Fruit fly (Drosophila melanogaster) whole organism, embryonic: ENCODE measurements around the gene CG8326.

Experiments
- BtbVII ChIP-seq: fragments of 200-800 bp; sonication (Bioruptor generic); optimal IDR thresholded peaks from 3 replicates; lab custom pipeline; 2017; ENCODE audit warnings: missing biosample characterization, mild to moderate bottlenecking, missing genetic modification characterization
- CG10209 ChIP-seq: fragments of 200-800 bp; sonication (Bioruptor generic); optimal IDR thresholded peaks from 3 replicates; lab custom pipeline; 2017; ENCODE audit warnings: missing biosample characterization, mild to moderate bottlenecking, missing genetic modification characterization, missing genetic modification reagents
- CG10274 ChIP-seq: fragments of 200-800 bp; sonication (Bioruptor generic); optimal IDR thresholded peaks from 3 replicates; lab custom pipeline; 2017; ENCODE audit warnings: missing biosample characterization, mild to moderate bottlenecking, missing genetic modification characterization
- CG11696 ChIP-seq: fragments of 200-800 bp; sonication (Bioruptor generic); IDR thresholded peaks from 2 replicates; pipeline ENCODE4 v1.3.6; 2022; ENCODE audit warnings: missing biosample characterization, missing genetic modification characterization
- CG12071 ChIP-seq: fragments of 200-800 bp; sonication (Bioruptor generic); optimal IDR thresholded peaks from 3 replicates; lab custom pipeline; 2018; ENCODE audit warnings: missing biosample characterization, mild to moderate bottlenecking, missing genetic modification characterization
- CG12104 ChIP-seq: fragments of 200-800 bp; sonication (Bioruptor generic); optimal IDR thresholded peaks from 3 replicates; lab custom pipeline; 2016; ENCODE audit warnings: missing biosample characterization, missing genetic modification characterization
- CG12769 ChIP-seq: fragments of 200-800 bp; sonication (Bioruptor generic); optimal IDR thresholded peaks from 2 replicates; lab custom pipeline; 2019; ENCODE audit warnings: missing biosample characterization, mild to moderate bottlenecking, missing genetic modification characterization, moderate library complexity
- CG12942 ChIP-seq: fragments of 200-800 bp; sonication (Bioruptor generic); optimal IDR thresholded peaks from 3 replicates; lab custom pipeline; 2016; ENCODE audit warnings: missing biosample characterization, missing genetic modification characterization
- CG1647 ChIP-seq: fragments of 200-800 bp; sonication (Bioruptor generic); optimal IDR thresholded peaks from 3 replicates; lab custom pipeline; 2016; ENCODE audit warnings: missing biosample characterization, missing genetic modification characterization
- CG16813 ChIP-seq: fragments of 200-800 bp; sonication (Bioruptor generic); IDR thresholded peaks from 3 replicates; pipeline ENCODE4 v1.3.6; 2022; ENCODE audit warnings: missing biosample characterization, missing genetic modification characterization; ENCODE audit not compliant: partially characterized antibody
- CG16863 ChIP-seq: fragments of 200-800 bp; sonication (Bioruptor generic); optimal IDR thresholded peaks from 3 replicates; lab custom pipeline; 2016; ENCODE audit warnings: missing biosample characterization, missing genetic modification characterization
- CG2202 ChIP-seq: fragments of 200-800 bp; sonication (Bioruptor generic); optimal IDR thresholded peaks from 2 replicates; lab custom pipeline; 2018; ENCODE audit warnings: missing biosample characterization, mild to moderate bottlenecking, missing genetic modification characterization
- CG30403 ChIP-seq: fragments of 200-800 bp; sonication (Bioruptor generic); optimal IDR thresholded peaks from 3 replicates; lab custom pipeline; 2016; ENCODE audit warnings: missing biosample characterization, missing genetic modification characterization
- CG3281 ChIP-seq: fragments of 200-800 bp; sonication (Bioruptor generic); optimal IDR thresholded peaks from 3 replicates; lab custom pipeline; 2017; ENCODE audit warnings: missing biosample characterization, mild to moderate bottlenecking, missing genetic modification characterization
- CG3726 ChIP-seq: fragments of 200-800 bp; sonication (Bioruptor generic); IDR thresholded peaks from 3 replicates; pipeline ENCODE4, ENCODE4 v1.3.6; 2022; ENCODE audit warnings: missing biosample characterization, missing genetic modification characterization
- CG5180 ChIP-seq: fragments of 200-800 bp; sonication (Bioruptor generic); optimal IDR thresholded peaks from 3 replicates; lab custom pipeline; 2017; ENCODE audit warnings: missing biosample characterization, missing genetic modification characterization, mild to moderate bottlenecking, moderate library complexity, missing genetic modification reagents
- CG5245 ChIP-seq: fragments of 200-800 bp; sonication (Bioruptor generic); optimal IDR thresholded peaks from 3 replicates; lab custom pipeline; 2016; ENCODE audit warnings: missing biosample characterization, missing genetic modification characterization
- CG6813 ChIP-seq: fragments of 200-800 bp; sonication (Bioruptor generic); optimal IDR thresholded peaks from 2 replicates; lab custom pipeline; 2017; ENCODE audit warnings: missing biosample characterization, missing genetic modification characterization, mild to moderate bottlenecking, moderate library complexity, missing genetic modification reagents
- CG7928 ChIP-seq: fragments of 200-800 bp; sonication (Bioruptor generic); optimal IDR thresholded peaks from 2 replicates; lab custom pipeline; 2017; ENCODE audit warnings: missing biosample characterization, mild to moderate bottlenecking, missing genetic modification characterization
- CG9817 ChIP-seq: fragments of 200-800 bp; sonication (Bioruptor generic); optimal IDR thresholded peaks from 2 replicates; lab custom pipeline; 2018; ENCODE audit warnings: missing biosample characterization, mild to moderate bottlenecking, missing genetic modification characterization, moderate library complexity
- CoRest ChIP-seq: fragments of 200-800 bp; sonication (Bioruptor generic); optimal IDR thresholded peaks from 3 replicates; lab custom pipeline; 2018; ENCODE audit warnings: missing biosample characterization, mild to moderate bottlenecking, missing genetic modification characterization, moderate library complexity
- Dip2 ChIP-seq: fragments of 200-800 bp; sonication (Bioruptor generic); IDR thresholded peaks from 2 replicates; pipeline ENCODE4 v1.3.6; 2022; ENCODE audit warnings: missing biosample characterization, missing genetic modification characterization
- Dip3 ChIP-seq: fragments of 200-800 bp; sonication (Bioruptor generic); optimal IDR thresholded peaks from 3 replicates; lab custom pipeline; 2016; ENCODE audit warnings: missing biosample characterization, missing genetic modification characterization
- Dp ChIP-seq: fragments of 200-800 bp; sonication (Bioruptor generic); optimal IDR thresholded peaks from 2 replicates; lab custom pipeline; 2018; ENCODE audit warnings: missing biosample characterization, mild to moderate bottlenecking, missing genetic modification characterization, moderate library complexity
- HHEX ChIP-seq: fragments of 200-800 bp; sonication (Bioruptor generic); optimal IDR thresholded peaks from 3 replicates; lab custom pipeline; 2017; ENCODE audit warnings: missing biosample characterization, mild to moderate bottlenecking, missing genetic modification characterization, missing genetic modification reagents
- HLH3B ChIP-seq: fragments of 200-800 bp; sonication (Bioruptor generic); IDR thresholded peaks from 2 replicates; pipeline ENCODE4 v1.3.6; 2022; ENCODE audit warnings: missing biosample characterization, missing genetic modification characterization
- HLH54F ChIP-seq: fragments of 200-800 bp; sonication (Bioruptor generic); optimal IDR thresholded peaks from 3 replicates; lab custom pipeline; 2016; ENCODE audit warnings: missing biosample characterization, missing genetic modification characterization
- Hmr ChIP-seq: fragments of 200-800 bp; sonication (Bioruptor generic); optimal IDR thresholded peaks from 3 replicates; lab custom pipeline; 2017; ENCODE audit warnings: mild to moderate bottlenecking, missing biosample characterization, missing genetic modification reagents, missing genetic modification characterization
- Lpt ChIP-seq: fragments of >200 bp; optimal IDR thresholded peaks from 2 replicates; lab custom pipeline; 2018; ENCODE audit warnings: missing biosample characterization, missing genetic modification characterization
- Med ChIP-seq: fragments of 200-800 bp; sonication (Bioruptor generic); peaks from one replicate; lab custom pipeline; 2016; ENCODE audit warnings: missing biosample characterization, missing genetic modification characterization, mild to moderate bottlenecking, inconsistent platforms, moderate library complexity
- Myb ChIP-seq: fragments of 200-800 bp; sonication (Bioruptor generic); optimal IDR thresholded peaks from 2 replicates; lab custom pipeline; 2016; ENCODE audit warnings: missing biosample characterization, missing genetic modification characterization
- PHDP ChIP-seq: fragments of 200-800 bp; sonication (Bioruptor generic); optimal IDR thresholded peaks from 3 replicates; lab custom pipeline; 2018; ENCODE audit warnings: missing biosample characterization, mild to moderate bottlenecking, missing genetic modification characterization, moderate library complexity
- Side ChIP-seq: fragments of 200-800 bp; sonication (Bioruptor generic); optimal IDR thresholded peaks from 2 replicates; lab custom pipeline; 2016; ENCODE audit warnings: missing biosample characterization, missing genetic modification characterization
- ab ChIP-seq: fragments of 200-800 bp; sonication (Bioruptor generic); optimal IDR thresholded peaks from 2 replicates; lab custom pipeline; 2016; ENCODE audit warnings: missing biosample characterization, missing genetic modification characterization
- bab2 ChIP-seq: fragments of 200-800 bp; sonication (Bioruptor generic); optimal IDR thresholded peaks from 2 replicates; lab custom pipeline; 2016; ENCODE audit warnings: missing biosample characterization, missing genetic modification characterization
- en ChIP-seq: fragments of 200-800 bp; sonication (Bioruptor generic); optimal IDR thresholded peaks from 2 replicates; lab custom pipeline; 2016; ENCODE audit warnings: missing biosample characterization, missing genetic modification characterization
- eyg ChIP-seq: fragments of 200-800 bp; sonication (Bioruptor generic); optimal IDR thresholded peaks from 3 replicates; lab custom pipeline; 2016; ENCODE audit warnings: missing biosample characterization, missing genetic modification characterization
- fd3F ChIP-seq: fragments of 200-800 bp; sonication (Bioruptor generic); optimal IDR thresholded peaks from 2 replicates; lab custom pipeline; 2018; ENCODE audit warnings: missing biosample characterization, mild to moderate bottlenecking, missing genetic modification characterization, moderate library complexity
- gsb ChIP-seq: fragments of 200-800 bp; sonication (Bioruptor generic); IDR thresholded peaks from 2 replicates; pipeline ENCODE4 v1.3.6; 2022; ENCODE audit warnings: missing biosample characterization, missing genetic modification characterization
- insv ChIP-seq, 2 experiments: fragments of 200-800 bp; sonication (Bioruptor generic); optimal IDR thresholded peaks; 3 replicates each; lab custom pipeline; 2016 to 2018; ENCODE audit warnings: missing biosample characterization in 2 of 2, missing genetic modification characterization in 2 of 2
- luna ChIP-seq: fragments of 200-800 bp; sonication (Bioruptor generic); optimal IDR thresholded peaks from 2 replicates; lab custom pipeline; 2016; ENCODE audit warnings: missing biosample characterization, missing genetic modification characterization
- phol ChIP-seq: fragments of 200-800 bp; sonication (Bioruptor generic); optimal IDR thresholded peaks from 3 replicates; lab custom pipeline; 2018; ENCODE audit warnings: missing biosample characterization, mild to moderate bottlenecking, missing genetic modification characterization, moderate library complexity
- rib ChIP-seq: fragments of 200-800 bp; sonication (Bioruptor generic); IDR thresholded peaks from 2 replicates; pipeline ENCODE4 v1.3.6; 2022; ENCODE audit warnings: missing biosample characterization, missing genetic modification characterization
- ro ChIP-seq: fragments of 200-800 bp; sonication (Bioruptor generic); IDR thresholded peaks from 2 replicates; pipeline ENCODE4 v1.3.6; 2022; ENCODE audit warnings: missing biosample characterization, missing genetic modification characterization
- run ChIP-seq: fragments of 200-800 bp; sonication (Bioruptor generic); optimal IDR thresholded peaks from 3 replicates; lab custom pipeline; 2018; ENCODE audit warnings: missing biosample characterization, mild to moderate bottlenecking, missing genetic modification characterization
- sna ChIP-seq: fragments of 200-800 bp; sonication (Bioruptor generic); IDR thresholded peaks from 2 replicates; pipeline ENCODE4 v1.3.6; 2022; ENCODE audit warnings: missing biosample characterization, missing genetic modification characterization; ENCODE audit not compliant: partially characterized antibody
- so ChIP-seq: fragments of 200-800 bp; sonication (Bioruptor generic); IDR thresholded peaks from 3 replicates; pipeline ENCODE4 v1.3.6; 2022; ENCODE audit warnings: missing biosample characterization, missing genetic modification characterization
- sug ChIP-seq: fragments of 200-800 bp; optimal IDR thresholded peaks from 2 replicates; lab custom pipeline; 2019; ENCODE audit warnings: missing biosample characterization, mild to moderate bottlenecking, missing genetic modification characterization, moderate library complexity
- toy ChIP-seq: fragments of 200-800 bp; sonication (Bioruptor generic); IDR thresholded peaks from 2 replicates; pipeline ENCODE4 v1.3.6; 2022; ENCODE audit warnings: missing biosample characterization, missing genetic modification characterization
- twi ChIP-seq: fragments of 200-800 bp; optimal IDR thresholded peaks from 2 replicates; lab custom pipeline; 2019; ENCODE audit warnings: missing biosample characterization, mild to moderate bottlenecking, missing genetic modification characterization, moderate library complexity

Gene CG8326

dm6 chrX:17624983-17625401 lies 4.3 kb downstream of the CG8326 start (continued):
- TF ChIP-seq eyg: peak; percentile 87
- peak; percentile 74 for TF ChIP-seq CG5245 (GFP tag; lab: Kevin White, UChicago)
- TF ChIP-seq bab2: peak; percentile 82
- peak; percentile 65 for TF ChIP-seq CG12942
- TF ChIP-seq rib (GFP tag; lab: Robert Waterston, UW): peak; percentile 40; the same call in 1 of the 2 replicates
- peak; percentile 71 for TF ChIP-seq CG12104 (GFP tag; lab: Kevin White, UChicago)
- peak; percentile 79 for TF ChIP-seq CG10274
- TF ChIP-seq Dip3 (GFP tag; lab: Kevin White, UChicago): peak; percentile 82
- peak; percentile 74 for TF ChIP-seq CG16863 (GFP tag; lab: Kevin White, UChicago)
- TF ChIP-seq twi (tag; lab: Kevin White, UChicago): peak; percentile 58
- TF ChIP-seq CoRest (tag; lab: Kevin White, UChicago): peak; percentile 91
- no peak for TF ChIP-seq Lpt (GFP tag; lab: Kevin White, UChicago)
- TF ChIP-seq luna: peak; percentile 53
- TF ChIP-seq HLH54F: peak; percentile 84
- peak; percentile 80 for TF ChIP-seq so (GFP tag; lab: Robert Waterston, UW)
- TF ChIP-seq CG3281: peak; percentile 94
- peak; percentile 64 for TF ChIP-seq Myb (GFP tag; lab: Kevin White, UChicago)
- peak; percentile 54; the same call in 1 of the 2 replicates for TF ChIP-seq CG11696 (GFP tag; lab: Robert Waterston, UW)
- peak; percentile 90 for TF ChIP-seq CG12769 (tag; lab: Kevin White, UChicago)
- peak; percentile 94 for TF ChIP-seq BtbVII
- TF ChIP-seq Dip2 (GFP tag; lab: Robert Waterston, UW): no peak
- peak; percentile 89 for TF ChIP-seq run (tag; lab: Kevin White, UChicago)
- peak in 1 of 2 experiments; percentile 37 for TF ChIP-seq insv (GFP tag; optimal IDR thresholded peaks at IDR 0.05; lab: Kevin White, UChicago)
- TF ChIP-seq PHDP: peak; percentile 93
- TF ChIP-seq CG9817: peak; percentile 89
- TF ChIP-seq fd3F (GFP tag; lab: Kevin White, UChicago): peak; percentile 89
- peak; percentile 74 for TF ChIP-seq CG1647 (GFP tag; lab: Kevin White, UChicago)
- TF ChIP-seq en (GFP tag; lab: Kevin White, UChicago): peak; percentile 55
- TF ChIP-seq toy (GFP tag; lab: Robert Waterston, UW): 0 out of 2 replicates have a peak, but pooled peaks have one; percentile 32
- TF ChIP-seq ab (GFP tag; lab: Kevin White, UChicago): peak; percentile 30
- TF ChIP-seq CG30403 (GFP tag; lab: Kevin White, UChicago): peak; percentile 86
- TF ChIP-seq Dp (GFP tag; lab: Kevin White, UChicago): no peak
- peak; percentile 94 for TF ChIP-seq CG12071
- peak; percentile 74 for TF ChIP-seq Side
- peak; percentile 85 for TF ChIP-seq sug
- peak; percentile 82 for TF ChIP-seq CG6813 (GFP tag; lab: Kevin White, UChicago)
- peak; percentile 98 for TF ChIP-seq Med (GFP tag; lab: Kevin White, UChicago)
- TF ChIP-seq HLH3B (GFP tag; lab: Robert Waterston, UW): peak; percentile 78
- peak; percentile 90 for TF ChIP-seq Hmr (GFP tag; lab: Kevin White, UChicago)
- TF ChIP-seq CG7928 (GFP tag; lab: Kevin White, UChicago): peak; percentile 48
- peak; percentile 84 for TF ChIP-seq CG5180 (GFP tag; lab: Kevin White, UChicago)
- TF ChIP-seq gsb (GFP tag; lab: Robert Waterston, UW): peak; percentile 71
- peak; percentile 91 for TF ChIP-seq HHEX (GFP tag; lab: Kevin White, UChicago)
- peak; percentile 37 for TF ChIP-seq CG2202 (tag; lab: Kevin White, UChicago)
- TF ChIP-seq sna (GFP tag; lab: Robert Waterston, UW): no peak
- peak; percentile 68; the same call in 1 of the 3 replicates for TF ChIP-seq CG3726 (GFP tag; lab: Robert Waterston, UW)
- no peak for TF ChIP-seq CG16813
- TF ChIP-seq phol: peak; percentile 89
- TF ChIP-seq ro (GFP tag; lab: Robert Waterston, UW): 0 out of 2 replicates have a peak, but pooled peaks have one; percentile 14
- peak; percentile 87 for TF ChIP-seq CG10209 (GFP tag; lab: Kevin White, UChicago)
